Worm (Caenorhabditis elegans) whole organism, mixed stage, embryonic: ENCODE data around the gene Y43F8C.6.

ENCODE experiments used
- blmp-1 ChIP-seq: fragments of 150-350 bp; optimal IDR thresholded peaks from 2 replicates; lab custom pipeline; 2014; ENCODE audit warnings: missing biosample characterization, missing genetic modification characterization
- ceh-39 ChIP-seq: fragments of 150-350 bp; optimal IDR thresholded peaks from 2 replicates; lab custom pipeline; 2014; ENCODE audit warnings: missing biosample characterization, missing genetic modification characterization
- ceh-43 ChIP-seq: fragments of 200-800 bp; sonication (Bioruptor generic); optimal IDR thresholded peaks from 2 replicates; lab custom pipeline; 2018; ENCODE audit warnings: mild to moderate bottlenecking, missing genetic modification characterization, moderate library complexity, missing compliant biosample characterization
- ceh-83 ChIP-seq: fragments of 200-800 bp; sonication (Bioruptor generic); optimal IDR thresholded peaks from 2 replicates; lab custom pipeline; 2018; ENCODE audit warnings: mild to moderate bottlenecking, missing genetic modification characterization, missing compliant biosample characterization
- ces-1 ChIP-seq: fragments of 150-350 bp; optimal IDR thresholded peaks from 2 replicates; lab custom pipeline; 2014; ENCODE audit warnings: missing biosample characterization, missing genetic modification reagents, missing genetic modification characterization
- cnd-1 ChIP-seq: fragments of 200-800 bp; sonication (Bioruptor generic); optimal IDR thresholded peaks from 2 replicates; lab custom pipeline; 2018; ENCODE audit warnings: mild to moderate bottlenecking, missing genetic modification characterization, missing compliant biosample characterization
- drap-1 ChIP-seq: fragments of 200-800 bp; sonication (Bioruptor generic); optimal IDR thresholded peaks from 3 replicates; lab custom pipeline; 2018; ENCODE audit warnings: mild to moderate bottlenecking, missing genetic modification characterization, missing compliant biosample characterization
- elt-1 ChIP-seq: sonication (generic microtip); optimal IDR thresholded peaks from 2 replicates; lab custom pipeline; 2017; ENCODE audit warnings: missing genetic modification characterization, mild to moderate bottlenecking, missing compliant biosample characterization, antibody characterized with exemption, moderate library complexity, borderline replicate concordance; ENCODE audit not compliant: insufficient read depth
- elt-3 ChIP-seq: fragments of 150-350 bp; optimal IDR thresholded peaks from 2 replicates; lab custom pipeline; 2014; ENCODE audit warnings: missing biosample characterization, missing genetic modification characterization
- flh-1 ChIP-seq: fragments of 200-800 bp; sonication (Bioruptor generic); optimal IDR thresholded peaks from 2 replicates; lab custom pipeline; 2018; ENCODE audit warnings: mild to moderate bottlenecking, missing genetic modification characterization, moderate library complexity, missing compliant biosample characterization
- ham-2 ChIP-seq: fragments of 200-800 bp; sonication (Bioruptor generic); optimal IDR thresholded peaks from 2 replicates; lab custom pipeline; 2018; ENCODE audit warnings: mild to moderate bottlenecking, missing genetic modification characterization, missing compliant biosample characterization
- hlh-1 ChIP-seq: fragments of 150-350 bp; optimal IDR thresholded peaks from 2 replicates; lab custom pipeline; 2014; ENCODE audit warnings: missing biosample characterization, missing genetic modification reagents, missing genetic modification characterization
- lin-13 ChIP-seq: fragments of 150-350 bp; optimal IDR thresholded peaks from 2 replicates; lab custom pipeline; 2014; ENCODE audit warnings: missing biosample characterization, missing genetic modification characterization
- lin-32 ChIP-seq: fragments of 200-800 bp; sonication (Bioruptor generic); optimal IDR thresholded peaks from 2 replicates; lab custom pipeline; 2018; ENCODE audit warnings: mild to moderate bottlenecking, missing genetic modification characterization, missing compliant biosample characterization
- lsy-2 ChIP-seq: fragments of 150-350 bp; optimal IDR thresholded peaks from 2 replicates; lab custom pipeline; 2014; ENCODE audit warnings: missing biosample characterization, missing genetic modification characterization
- mab-5 ChIP-seq: fragments of 150-350 bp; optimal IDR thresholded peaks from 2 replicates; lab custom pipeline; 2014; ENCODE audit warnings: missing biosample characterization, missing genetic modification characterization
- mep-1 ChIP-seq: fragments of 150-350 bp; optimal IDR thresholded peaks from 2 replicates; lab custom pipeline; 2017; ENCODE audit warnings: missing biosample characterization, missing genetic modification reagents, missing genetic modification characterization, inconsistent platforms
- mls-2 ChIP-seq: sonication (generic microtip); optimal IDR thresholded peaks from 2 replicates; lab custom pipeline; 2016; ENCODE audit warnings: mild to moderate bottlenecking, missing genetic modification characterization, moderate library complexity, missing compliant biosample characterization
- nhr-12 ChIP-seq: fragments of 150-350 bp; optimal IDR thresholded peaks from 2 replicates; lab custom pipeline; 2014; ENCODE audit warnings: missing biosample characterization, missing genetic modification characterization
- nhr-2 ChIP-seq: fragments of 150-350 bp; optimal IDR thresholded peaks from 2 replicates; lab custom pipeline; 2014; ENCODE audit warnings: missing biosample characterization, missing genetic modification characterization
- nhr-237 ChIP-seq: fragments of 150-350 bp; optimal IDR thresholded peaks from 2 replicates; lab custom pipeline; 2014; ENCODE audit warnings: missing biosample characterization, missing genetic modification characterization
- nhr-28 ChIP-seq: fragments of 150-350 bp; optimal IDR thresholded peaks from 2 replicates; lab custom pipeline; 2014; ENCODE audit warnings: missing biosample characterization, missing genetic modification characterization
- nhr-76 ChIP-seq: sonication (generic microtip); optimal IDR thresholded peaks from 2 replicates; lab custom pipeline; 2017; ENCODE audit warnings: missing biosample characterization, missing genetic modification characterization
- pha-4 ChIP-seq: fragments of 150-350 bp; optimal IDR thresholded peaks from 2 replicates; lab custom pipeline; 2018; ENCODE audit warnings: missing biosample characterization, missing genetic modification reagents, missing genetic modification characterization
- snpc-4 ChIP-seq: fragments of 150-350 bp; optimal IDR thresholded peaks from 2 replicates; lab custom pipeline; 2014; ENCODE audit warnings: missing biosample characterization, missing genetic modification characterization
- tbx-8 ChIP-seq: fragments of 200-800 bp; sonication (Bioruptor generic); optimal IDR thresholded peaks from 2 replicates; lab custom pipeline; 2018; ENCODE audit warnings: mild to moderate bottlenecking, missing genetic modification characterization, moderate library complexity, missing compliant biosample characterization
- unc-120 ChIP-seq: sonication (generic microtip); optimal IDR thresholded peaks from 2 replicates; lab custom pipeline; 2017; ENCODE audit warnings: missing genetic modification characterization, missing compliant biosample characterization; ENCODE audit not compliant: poor library complexity, severe bottlenecking
- unc-39 ChIP-seq: fragments of 150-350 bp; optimal IDR thresholded peaks from 2 replicates; lab custom pipeline; 2014; ENCODE audit warnings: missing biosample characterization, missing genetic modification characterization
- zip-8 ChIP-seq: fragments of 150-350 bp; optimal IDR thresholded peaks from 2 replicates; lab custom pipeline; 2014; ENCODE audit warnings: missing biosample characterization, missing genetic modification characterization
- ztf-11 ChIP-seq: fragments of 150-350 bp; optimal IDR thresholded peaks from 2 replicates; lab custom pipeline; 2014; ENCODE audit warnings: missing biosample characterization, missing genetic modification characterization

The Y43F8C.6 gene

DNA sequence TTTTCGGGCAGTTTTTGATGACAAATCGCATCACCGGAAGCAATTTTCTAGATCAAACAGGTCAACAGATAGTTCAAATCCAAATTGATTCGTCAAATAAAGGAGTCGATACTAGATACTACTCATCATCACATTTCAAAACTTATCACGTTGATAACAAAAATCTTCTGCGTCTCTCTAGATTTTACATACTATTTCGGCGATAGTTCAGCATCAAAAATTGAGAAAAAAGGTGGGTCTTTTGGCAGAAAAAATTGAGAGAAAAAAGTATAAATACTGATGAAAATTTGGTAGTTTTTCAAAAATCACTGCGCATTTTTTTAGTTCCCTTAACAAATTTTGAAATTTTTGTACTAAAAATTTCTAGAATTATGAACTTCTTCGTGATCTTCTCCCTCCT is 27.5 kb downstream of the Y43F8C.6 start, which contains the start of gene nlp-26:
Gene nlp-26, plus strand, starts transcription at position 301 of the 400 bp plus-strand sequence.
- no peak for TF ChIP-seq lin-32 (GFP tag; lab: Kevin White, UChicago)
- no peak for TF ChIP-seq elt-3 (tag; lab: Kevin White, UChicago)
- TF ChIP-seq cnd-1 (tag; lab: Kevin White, UChicago), result no peak
- no peak for TF ChIP-seq mls-2
- TF ChIP-seq nhr-76 (tag; lab: Kevin White, UChicago), result no peak
- TF ChIP-seq unc-120 (tag; lab: Kevin White, UChicago), result no peak
- TF ChIP-seq mep-1, result no peak
- TF ChIP-seq zip-8 (tag; lab: Kevin White, UChicago), result no peak
- TF ChIP-seq hlh-1 (tag; lab: Kevin White, UChicago), result no peak
- no peak for TF ChIP-seq pha-4
- TF ChIP-seq nhr-2 (tag; lab: Kevin White, UChicago), result no peak
- TF ChIP-seq ces-1 (GFP tag; lab: Kevin White, UChicago), result no peak
- no peak for TF ChIP-seq drap-1
- TF ChIP-seq ztf-11 (tag; lab: Kevin White, UChicago), result no peak
- TF ChIP-seq tbx-8, result no peak
- TF ChIP-seq, all 35 proteins: peak for 0

DNA sequence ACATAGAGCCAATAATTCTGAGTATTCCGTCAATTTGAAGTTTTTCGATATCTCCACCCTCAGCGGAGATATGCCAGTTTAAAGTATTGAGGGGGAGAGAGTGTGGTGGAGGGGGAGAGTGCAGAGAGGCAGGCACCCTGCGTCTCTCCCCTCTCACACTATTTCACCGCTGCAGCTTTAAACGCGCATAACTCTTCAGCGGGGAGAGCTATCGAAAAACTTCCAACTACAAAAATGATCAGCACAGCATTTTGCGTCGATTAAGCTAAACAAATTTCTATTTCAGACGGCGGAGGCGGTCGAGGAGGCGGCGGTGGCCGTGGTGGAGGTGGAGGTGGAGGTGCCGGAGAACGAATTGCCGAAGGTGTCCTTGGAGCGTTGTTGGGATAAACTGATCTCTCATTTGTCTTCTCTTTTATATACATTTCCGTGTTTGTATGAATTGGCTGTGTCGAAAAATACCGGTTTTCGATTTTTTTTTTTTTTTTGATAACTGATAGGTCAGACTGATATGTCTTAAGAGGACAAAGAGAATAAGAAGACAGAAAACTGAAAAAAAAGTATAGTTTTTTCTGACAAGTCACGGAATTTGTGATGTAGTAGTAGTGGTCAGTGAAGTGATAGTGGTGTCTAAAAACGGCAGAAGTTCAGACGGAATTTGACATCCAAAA is 28.9 kb downstream of the Y43F8C.6 start:
- peak; percentile 31 for TF ChIP-seq drap-1
- TF ChIP-seq flh-1, result no peak
- TF ChIP-seq zip-8 (tag; lab: Kevin White, UChicago), result no peak
- no peak for TF ChIP-seq elt-3 (tag; lab: Kevin White, UChicago)
- TF ChIP-seq elt-1 (tag; lab: Kevin White, UChicago), result no peak
- no peak for TF ChIP-seq mep-1

ce11 chrV:19610118-19610707 is 30.5 kb downstream of the Y43F8C.6 start:
- no peak for TF ChIP-seq unc-39 (tag; lab: Kevin White, UChicago)
- no peak for TF ChIP-seq nhr-2 (tag; lab: Kevin White, UChicago)
- no peak for TF ChIP-seq nhr-28 (tag; lab: Kevin White, UChicago)
- no peak for TF ChIP-seq zip-8 (tag; lab: Kevin White, UChicago)
- no peak for TF ChIP-seq ces-1 (GFP tag; lab: Kevin White, UChicago)
- no peak for TF ChIP-seq nhr-12 (tag; lab: Kevin White, UChicago)
- no peak for TF ChIP-seq pha-4
- no peak for TF ChIP-seq blmp-1 (tag; lab: Kevin White, UChicago)
- TF ChIP-seq elt-3 (tag; lab: Kevin White, UChicago), result no peak
- no peak for TF ChIP-seq hlh-1 (tag; lab: Kevin White, UChicago)
- TF ChIP-seq ceh-43 (GFP tag; lab: Kevin White, UChicago), result no peak
- no peak for TF ChIP-seq unc-120 (tag; lab: Kevin White, UChicago)
- no peak for TF ChIP-seq cnd-1 (tag; lab: Kevin White, UChicago)
- no peak for TF ChIP-seq lin-32 (GFP tag; lab: Kevin White, UChicago)
- no peak for TF ChIP-seq ceh-39
- no peak for TF ChIP-seq nhr-237
- TF ChIP-seq ham-2 (GFP tag; lab: Kevin White, UChicago), result no peak
- TF ChIP-seq mab-5, result no peak
- TF ChIP-seq ceh-83 (GFP tag; lab: Kevin White, UChicago), result no peak
- TF ChIP-seq mls-2, result no peak

- TF ChIP-seq flh-1, result no peak
- no peak for TF ChIP-seq blmp-1 (tag; lab: Kevin White, UChicago)
- no peak for TF ChIP-seq ztf-11 (tag; lab: Kevin White, UChicago)
- TF ChIP-seq unc-39 (tag; lab: Kevin White, UChicago), result no peak
- TF ChIP-seq unc-120 (tag; lab: Kevin White, UChicago), result no peak
- no peak for TF ChIP-seq zip-8 (tag; lab: Kevin White, UChicago)
- TF ChIP-seq, all 35 proteins: peak for 0
Observed at ce11 chrV:19609194-19609593, 31.5 kb downstream of the Y43F8C.6 start, which contains the start of gene grsp-1. grsp-1 (plus strand) TSS chrV:19609494.

ce11 chrV:19608665-19609064 is 32.0 kb downstream of the Y43F8C.6 start:
- TF ChIP-seq nhr-12 (tag; lab: Kevin White, UChicago) (no peak), ztf-11 (tag; lab: Kevin White, UChicago) (no peak), mep-1 (no peak), snpc-4 (tag; lab: Kevin White, UChicago) (no peak), nhr-28 (tag; lab: Kevin White, UChicago) (no peak), lsy-2 (tag; lab: Kevin White, UChicago) (no peak), nhr-76 (tag; lab: Kevin White, UChicago) (no peak), mab-5 (no peak), lin-13 (tag; lab: Kevin White, UChicago) (no peak), mls-2 (no peak), ces-1 (GFP tag; lab: Kevin White, UChicago) (no peak), unc-120 (tag; lab: Kevin White, UChicago) (no peak)
